Fruit fly (Drosophila melanogaster): Measurements from ENCODE around the gene CG32195.

CG32195 gene

DNA sequence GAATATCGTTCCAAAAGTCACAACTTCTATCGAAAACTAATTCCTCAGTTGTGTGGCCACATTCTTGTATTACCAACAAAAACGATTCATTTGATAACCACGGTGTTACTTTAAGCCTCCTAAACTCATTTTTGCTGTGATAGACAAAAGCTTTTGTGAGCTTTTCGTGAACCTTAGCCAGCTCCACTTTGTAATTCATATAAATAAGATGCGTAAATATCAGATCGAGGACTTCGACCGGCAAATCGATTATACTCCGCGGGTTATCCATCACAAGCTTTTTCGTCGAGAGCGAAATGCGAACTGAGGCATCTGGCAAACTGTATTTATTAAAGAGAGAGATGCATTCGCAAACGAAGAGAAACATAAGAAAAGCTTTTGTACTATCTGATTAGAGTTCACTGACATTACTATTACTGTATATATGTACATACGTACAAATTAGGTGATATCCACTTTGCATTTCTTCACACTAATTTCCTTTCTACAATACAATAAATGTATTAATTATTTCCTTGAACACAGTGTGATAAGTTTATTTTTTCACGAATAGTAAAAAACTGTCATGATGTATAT, 39.1 kb upstream of the CG32195 start, which contains the start of gene CG44004 (continued):
- no peak for TF ChIP-seq Gug (GFP tag; IDR thresholded peaks at IDR 0.05)
- no peak for TF ChIP-seq CG9139 (GFP tag; optimal IDR thresholded peaks at IDR 0.05)
- no peak for TF ChIP-seq OdsH (GFP tag; optimal IDR thresholded peaks at IDR 0.05)
- no peak for TF ChIP-seq fkh (GFP tag; optimal IDR thresholded peaks at IDR 0.05)
- TF ChIP-seq cyc (GFP tag; optimal IDR thresholded peaks at IDR 0.05) = no peak
- no peak for TF ChIP-seq salr (GFP tag; optimal IDR thresholded peaks at IDR 0.05)
- TF ChIP-seq spab (GFP tag; optimal IDR thresholded peaks at IDR 0.05) = no peak

DNA sequence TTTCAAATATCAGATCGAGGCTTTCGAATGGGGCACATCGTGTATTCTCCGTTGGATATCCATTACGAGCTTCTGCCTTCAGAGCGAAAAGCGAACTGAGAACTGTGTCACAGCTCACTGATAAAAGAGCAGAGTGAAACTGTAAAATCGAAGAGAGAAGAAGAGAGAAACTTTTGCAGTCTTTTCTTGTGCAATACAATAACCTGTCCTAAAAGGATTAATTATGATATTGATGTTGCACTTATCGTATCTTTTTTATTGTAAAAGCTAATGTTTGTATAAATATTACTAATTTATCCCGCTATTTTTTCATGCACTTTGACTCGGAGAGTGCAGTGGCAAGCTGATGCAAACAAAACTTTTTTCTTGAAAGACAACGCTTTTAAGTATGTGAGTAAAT, 37.8 kb upstream of the CG32195 start:
- TF ChIP-seq CG6276 (GFP tag; optimal IDR thresholded peaks at IDR 0.05) (peak; percentile 25), Eip78C (GFP tag) (peak; percentile 65), CG32006 (GFP tag; optimal IDR thresholded peaks at IDR 0.05) (peak; percentile 1), dsx (GFP tag; optimal IDR thresholded peaks at IDR 0.05; ENCODE audit: poor library complexity, severe bottlenecking) (no peak), CG15336 (GFP tag; IDR thresholded peaks at IDR 0.05) (peak; percentile 33), Sox15 (GFP tag; optimal IDR thresholded peaks at IDR 0.05) (no peak), cyc (GFP tag; optimal IDR thresholded peaks at IDR 0.05) (no peak), Met (GFP tag; optimal IDR thresholded peaks at IDR 0.05) (no peak), Hr4 (GFP tag; optimal IDR thresholded peaks at IDR 0.05) (peak; percentile 28), CG11762 (GFP tag; optimal IDR thresholded peaks at IDR 0.05; ENCODE audit: insufficient read depth) (no peak), Eip75B (GFP tag; optimal IDR thresholded peaks at IDR 0.05) (peak; percentile 1), CG8119 (GFP tag; IDR thresholded peaks at IDR 0.05) (peak; percentile 35; the same call in 1 of the 3 replicates), CG10669 (GFP tag; optimal IDR thresholded peaks at IDR 0.05) (peak; percentile 43), Lpt (GFP tag; optimal IDR thresholded peaks at IDR 0.05) (peak; percentile 17), net (GFP tag; optimal IDR thresholded peaks at IDR 0.05) (peak; percentile 3), CG3919 (GFP tag; optimal IDR thresholded peaks at IDR 0.05) (peak; percentile 32), achi (GFP tag; optimal IDR thresholded peaks at IDR 0.05) (peak; percentile 20), CG11902 (GFP tag; optimal IDR thresholded peaks at IDR 0.05) (no peak), OdsH (GFP tag; optimal IDR thresholded peaks at IDR 0.05) (peak; percentile 2)

DNA sequence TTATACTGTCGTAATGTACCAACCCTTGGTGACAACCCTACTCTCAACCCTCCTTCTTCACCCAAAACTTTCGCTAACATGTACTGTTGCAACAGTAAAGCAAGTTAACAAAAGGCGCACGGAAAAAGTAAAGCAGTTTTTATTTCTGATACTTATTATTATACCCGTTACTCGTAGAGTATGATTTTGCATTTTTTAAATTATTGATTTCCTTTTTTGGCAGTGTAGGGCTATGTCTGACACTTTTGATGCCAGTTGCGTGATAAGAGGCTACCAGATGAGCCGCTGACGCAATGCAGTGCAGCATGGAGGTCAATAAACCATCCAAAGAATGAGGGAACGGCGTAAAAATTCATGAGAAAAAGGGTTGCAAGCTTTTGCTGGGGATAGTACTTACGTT, 36.9 kb upstream of the CG32195 start:
- TF ChIP-seq Sox15 (GFP tag; optimal IDR thresholded peaks at IDR 0.05) = no peak
- peak; percentile 17 for TF ChIP-seq cyc (GFP tag; optimal IDR thresholded peaks at IDR 0.05)
- TF ChIP-seq CG3032 (tag; optimal IDR thresholded peaks at IDR 0.05) = no peak
- TF ChIP-seq CG9139 (GFP tag; optimal IDR thresholded peaks at IDR 0.05) = no peak
- TF ChIP-seq CG6163 (GFP tag; IDR thresholded peaks at IDR 0.05) = no peak
- peak; percentile 37 for TF ChIP-seq Sox14 (GFP tag; optimal IDR thresholded peaks at IDR 0.05)
- TF ChIP-seq OdsH (GFP tag; optimal IDR thresholded peaks at IDR 0.05) = peak; percentile 19
- TF ChIP-seq Blimp-1 (GFP tag; optimal IDR thresholded peaks at IDR 0.05) = no peak
- TF ChIP-seq Lpt (GFP tag; optimal IDR thresholded peaks at IDR 0.05) = no peak
- no peak for TF ChIP-seq dac (GFP tag; optimal IDR thresholded peaks at IDR 0.05)
- TF ChIP-seq Hr38 (GFP tag; optimal IDR thresholded peaks at IDR 0.05) = no peak
- no peak for TF ChIP-seq CG6854 (GFP tag; optimal IDR thresholded peaks at IDR 0.05)
- TF ChIP-seq vri (GFP tag; optimal IDR thresholded peaks at IDR 0.05) = peak; percentile 19
- TF ChIP-seq fd59A (GFP tag; optimal IDR thresholded peaks at IDR 0.05) = no peak
- no peak for TF ChIP-seq eg (GFP tag; IDR thresholded peaks at IDR 0.05)
- no peak for TF ChIP-seq Eip75B (GFP tag; optimal IDR thresholded peaks at IDR 0.05)
- no peak for TF ChIP-seq topi (GFP tag; optimal IDR thresholded peaks at IDR 0.05)
- peak; percentile 7 for TF ChIP-seq CG6808 (GFP tag; optimal IDR thresholded peaks at IDR 0.05)
- TF ChIP-seq Ets21C (GFP tag; optimal IDR thresholded peaks at IDR 0.05) = no peak
- peak; percentile 6 for TF ChIP-seq CG1621 (tag; optimal IDR thresholded peaks at IDR 0.05)
- TF ChIP-seq CG10669 (GFP tag; optimal IDR thresholded peaks at IDR 0.05) = no peak
- no peak for TF ChIP-seq CG10631 (GFP tag; optimal IDR thresholded peaks at IDR 0.05)
- no peak for TF ChIP-seq CG15336 (GFP tag; IDR thresholded peaks at IDR 0.05)
- TF ChIP-seq acj6 (GFP tag; optimal IDR thresholded peaks at IDR 0.05) = no peak
- peak; percentile 20 for TF ChIP-seq Ets96B (tag; optimal IDR thresholded peaks at IDR 0.05)
- no peak for TF ChIP-seq CG11294 (GFP tag; IDR thresholded peaks at IDR 0.05)
- peak; percentile 22 for TF ChIP-seq CG3919 (GFP tag; optimal IDR thresholded peaks at IDR 0.05)
- TF ChIP-seq CG16779 (tag; optimal IDR thresholded peaks at IDR 0.05) = no peak
- TF ChIP-seq spab (GFP tag; optimal IDR thresholded peaks at IDR 0.05) = peak; percentile 22
- no peak for TF ChIP-seq Smox (GFP tag; optimal IDR thresholded peaks at IDR 0.05)
- peak; percentile 25 for TF ChIP-seq Met (GFP tag; optimal IDR thresholded peaks at IDR 0.05)
- TF ChIP-seq Eip93F (GFP tag; optimal IDR thresholded peaks at IDR 0.05) = no peak
- peak; percentile 90 for TF ChIP-seq svp (GFP tag)
- TF ChIP-seq fkh (GFP tag; optimal IDR thresholded peaks at IDR 0.05) = no peak
- peak; percentile 3 for TF ChIP-seq achi (GFP tag; optimal IDR thresholded peaks at IDR 0.05)

All from whole organism, prepupa.